Worm (Caenorhabditis elegans) whole organism, young adult: ENCODE data around the gene nhr-173.

Source experiments
- B0035.1 ChIP-seq: sonication (generic microtip); optimal IDR thresholded peaks from 2 replicates; lab custom pipeline; 2016; ENCODE audit warnings: missing genetic modification characterization, mild to moderate bottlenecking, missing compliant biosample characterization, missing genotype, missing genetic modification reagents
- B0336.3 ChIP-seq: fragments of 200-800 bp; sonication (Bioruptor generic); IDR thresholded peaks from 2 replicates; pipeline ENCODE4 v1.3.6; 2022; ENCODE audit warnings: missing genetic modification characterization, missing compliant biosample characterization
- C17E4.6 ChIP-seq: fragments of 200-800 bp; sonication (Bioruptor generic); IDR thresholded peaks from 2 replicates; pipeline ENCODE4 v1.3.6; 2022; ENCODE audit warnings: missing genetic modification reagents, missing genetic modification characterization, missing compliant biosample characterization
- F33H1.4 ChIP-seq: fragments of 200-800 bp; sonication (Bioruptor generic); IDR thresholded peaks from 2 replicates; pipeline ENCODE4 v1.3.6; 2022; ENCODE audit warnings: missing genetic modification reagents, missing genetic modification characterization, missing compliant biosample characterization
- F37B4.10 ChIP-seq: fragments of 200-800 bp; sonication (Bioruptor generic); IDR thresholded peaks from 2 replicates; pipeline ENCODE4 v1.3.6; 2022; ENCODE audit warnings: missing genetic modification characterization, missing compliant biosample characterization
- F49E8.2 ChIP-seq: sonication (generic microtip); optimal IDR thresholded peaks from 3 replicates; lab custom pipeline; 2017; ENCODE audit warnings: missing genetic modification characterization, mild to moderate bottlenecking, missing compliant biosample characterization, antibody characterized with exemption, moderate library complexity; ENCODE audit not compliant: insufficient read depth
- F57A8.1 ChIP-seq: fragments of 200-800 bp; sonication (Bioruptor generic); optimal IDR thresholded peaks from 2 replicates; lab custom pipeline; 2018; ENCODE audit warnings: mild to moderate bottlenecking, missing genetic modification characterization, moderate library complexity, missing compliant biosample characterization
- Y53F4B.3 ChIP-seq: fragments of 200-800 bp; sonication (Bioruptor generic); IDR thresholded peaks from 2 replicates; pipeline ENCODE4 v1.3.6; 2022; ENCODE audit warnings: missing genetic modification reagents, missing genetic modification characterization, missing compliant biosample characterization
- Y56A3A.18 ChIP-seq: fragments of 200-800 bp; sonication (Bioruptor generic); IDR thresholded peaks from 2 replicates; pipeline ENCODE4 v1.3.6; 2022; ENCODE audit warnings: missing genetic modification reagents, missing genetic modification characterization, missing compliant biosample characterization
- akir-1 ChIP-seq: fragments of 200-800 bp; sonication (Bioruptor generic); optimal IDR thresholded peaks from 2 replicates; lab custom pipeline; 2018; ENCODE audit warnings: mild to moderate bottlenecking, missing genetic modification characterization, moderate library complexity, missing compliant biosample characterization
- ama-1 ChIP-seq, 3 experiments: fragments of 150-350 bp in 1 of 3; sonication (generic microtip) in 2 of 3; optimal IDR thresholded peaks; 2 replicates each; lab custom pipeline; 2014 to 2018; ENCODE audit warnings: missing biosample characterization in 2 of 3, missing genetic modification characterization in 2 of 3, missing genetic modification reagents in 2 of 3
- atf-7 ChIP-seq: sonication (generic microtip); optimal IDR thresholded peaks from 2 replicates; lab custom pipeline; 2017; ENCODE audit warnings: mild to moderate bottlenecking, missing genetic modification characterization, missing compliant biosample characterization
- cebp-2 ChIP-seq: fragments of 200-800 bp; sonication (Bioruptor generic); IDR thresholded peaks from 2 replicates; pipeline ENCODE4 v1.3.6; 2022; ENCODE audit warnings: missing genetic modification characterization, missing compliant biosample characterization
- ceh-27 ChIP-seq: fragments of 200-800 bp; sonication (Bioruptor generic); optimal IDR thresholded peaks from 2 replicates; lab custom pipeline; 2018; ENCODE audit warnings: mild to moderate bottlenecking, missing genetic modification characterization, moderate library complexity, missing compliant biosample characterization
- ceh-79 ChIP-seq: sonication (generic microtip); optimal IDR thresholded peaks from 2 replicates; lab custom pipeline; 2017; ENCODE audit warnings: mild to moderate bottlenecking, missing genetic modification characterization, missing compliant biosample characterization
- die-1 ChIP-seq: sonication (generic microtip); optimal IDR thresholded peaks from 2 replicates; lab custom pipeline; 2016; ENCODE audit warnings: missing genotype, mild to moderate bottlenecking, missing genetic modification characterization, missing compliant biosample characterization
- dox-1 ChIP-seq: fragments of 200-800 bp; sonication (Bioruptor generic); IDR thresholded peaks from 2 replicates; pipeline ENCODE4 v1.3.6; 2022; ENCODE audit warnings: missing genetic modification reagents, missing genetic modification characterization, missing compliant biosample characterization
- egl-44 ChIP-seq: fragments of 200-800 bp; sonication (Bioruptor generic); IDR thresholded peaks from 2 replicates; pipeline ENCODE4 v1.3.6; 2022; ENCODE audit warnings: missing genetic modification reagents, missing genetic modification characterization, missing compliant biosample characterization
- egrh-3 ChIP-seq: fragments of 200-800 bp; sonication (Bioruptor generic); IDR thresholded peaks from 2 replicates; pipeline ENCODE4 v1.3.6; 2022; ENCODE audit warnings: missing genetic modification reagents, missing genetic modification characterization, missing compliant biosample characterization
- ets-4 ChIP-seq: fragments of 200-800 bp; sonication (Bioruptor generic); optimal IDR thresholded peaks from 2 replicates; lab custom pipeline; 2018; ENCODE audit warnings: mild to moderate bottlenecking, missing genetic modification characterization, missing compliant biosample characterization
- fkh-3 ChIP-seq: sonication (generic microtip); optimal IDR thresholded peaks from 2 replicates; lab custom pipeline; 2016; ENCODE audit warnings: mild to moderate bottlenecking, missing genetic modification characterization, missing compliant biosample characterization
- gei-17 ChIP-seq: fragments of 200-800 bp; sonication (Bioruptor generic); optimal IDR thresholded peaks from 2 replicates; lab custom pipeline; 2018; ENCODE audit warnings: mild to moderate bottlenecking, missing genetic modification characterization, missing compliant biosample characterization
- hlh-12 ChIP-seq: sonication (generic microtip); optimal IDR thresholded peaks from 2 replicates; lab custom pipeline; 2016; ENCODE audit warnings: missing genetic modification characterization, missing compliant biosample characterization
- lag-1 ChIP-seq: fragments of 200-800 bp; sonication (Bioruptor generic); IDR thresholded peaks from 2 replicates; pipeline ENCODE4 v1.3.6; 2022; ENCODE audit warnings: missing genetic modification reagents, missing genetic modification characterization, missing compliant biosample characterization
- let-526 ChIP-seq: fragments of 200-800 bp; sonication (Bioruptor generic); IDR thresholded peaks from 2 replicates; pipeline ENCODE4 v1.3.6; 2022; ENCODE audit warnings: missing genetic modification reagents, missing genetic modification characterization, missing compliant biosample characterization
- let-607 ChIP-seq, 2 experiments: fragments of 200-800 bp in 1 of 2; sonication (Bioruptor generic) in 1 of 2; sonication (generic microtip) in 1 of 2; optimal IDR thresholded peaks; 2 replicates each; lab custom pipeline; 2016 to 2018; ENCODE audit warnings: mild to moderate bottlenecking in 2 of 2, missing compliant biosample characterization in 2 of 2, missing genetic modification characterization in 2 of 2, moderate library complexity in 2 of 2, missing genotype in 1 of 2
- lin-40 ChIP-seq: sonication (generic microtip); optimal IDR thresholded peaks from 2 replicates; lab custom pipeline; 2016; ENCODE audit warnings: missing genetic modification characterization, mild to moderate bottlenecking, missing compliant biosample characterization, missing genotype, missing genetic modification reagents
- madf-6 ChIP-seq: fragments of 200-800 bp; sonication (Bioruptor generic); IDR thresholded peaks from 2 replicates; pipeline ENCODE4 v1.3.6; 2022; ENCODE audit warnings: missing genetic modification reagents, missing genetic modification characterization, missing compliant biosample characterization
- mcd-1 ChIP-seq: fragments of 200-800 bp; sonication (Bioruptor generic); IDR thresholded peaks from 2 replicates; pipeline ENCODE4 v1.3.6; 2022; ENCODE audit warnings: missing genetic modification reagents, missing genetic modification characterization, missing compliant biosample characterization
- nfya-2 ChIP-seq: fragments of 200-800 bp; sonication (Bioruptor generic); IDR thresholded peaks from 2 replicates; pipeline ENCODE4 v1.3.6; 2022; ENCODE audit warnings: missing genetic modification reagents, missing genetic modification characterization, missing compliant biosample characterization
- sea-2 ChIP-seq: fragments of 200-800 bp; sonication (Bioruptor generic); IDR thresholded peaks from 2 replicates; pipeline ENCODE4 v1.3.6; 2022; ENCODE audit warnings: missing genetic modification characterization, missing compliant biosample characterization
- sptf-2 ChIP-seq: fragments of 200-800 bp; sonication (Bioruptor generic); optimal IDR thresholded peaks from 2 replicates; lab custom pipeline; 2018; ENCODE audit warnings: mild to moderate bottlenecking, missing genetic modification characterization, missing compliant biosample characterization
- unc-62 ChIP-seq: fragments of 150-350 bp; optimal IDR thresholded peaks from 2 replicates; lab custom pipeline; 2014; ENCODE audit warnings: missing biosample characterization, missing genetic modification reagents, missing genetic modification characterization
- zfh-2 ChIP-seq: fragments of 200-800 bp; sonication (Bioruptor generic); conservative IDR thresholded peaks from 2 replicates; pipeline ENCODE4 v1.3.6; 2022; ENCODE audit warnings: missing genetic modification reagents, missing genetic modification characterization, missing compliant biosample characterization
- ztf-18 ChIP-seq: sonication (generic microtip); optimal IDR thresholded peaks from 2 replicates; lab custom pipeline; 2016; ENCODE audit warnings: missing genotype, mild to moderate bottlenecking, missing genetic modification characterization, missing compliant biosample characterization

nhr-173 gene

ce11 chrX:6618712-6619111, 36.6 kb upstream of the nhr-173 start, which contains the start of gene kqt-1:
Gene kqt-1, plus strand, starts transcription at chrX:6619012.
- TF ChIP-seq nfya-2 (no peak), mcd-1 (GFP tag; lab: Robert Waterston, UW) (no peak), dox-1 (GFP tag; lab: Robert Waterston, UW) (no peak), fkh-3 (tag; lab: Kevin White, UChicago) (no peak), akir-1 (GFP tag; lab: Kevin White, UChicago) (no peak), zfh-2 (GFP tag; lab: Robert Waterston, UW) (no peak), sea-2 (GFP tag; lab: Robert Waterston, UW) (no peak), let-526 (GFP tag; lab: Robert Waterston, UW) (no peak), ama-1 (optimal IDR thresholded peaks at IDR 0.05; lab: Kevin White, UChicago) (no peak), ama-1 (GFP tag; optimal IDR thresholded peaks at IDR 0.05; lab: Kevin White, UChicago) (no peak)

- TF ChIP-seq B0035.1 (tag; lab: Kevin White, UChicago) (no peak), ceh-27 (no peak), cebp-2 (GFP tag; lab: Robert Waterston, UW) (no peak), F33H1.4 (GFP tag; lab: Robert Waterston, UW) (no peak), mcd-1 (GFP tag; lab: Robert Waterston, UW) (no peak), B0336.3 (no peak), madf-6 (GFP tag; lab: Robert Waterston, UW) (no peak), egrh-3 (GFP tag; lab: Robert Waterston, UW) (no peak), lin-40 (no peak), ceh-79 (tag; lab: Kevin White, UChicago) (no peak), gei-17 (no peak), dox-1 (GFP tag; lab: Robert Waterston, UW) (no peak), hlh-12 (tag; lab: Kevin White, UChicago) (no peak), F57A8.1 (GFP tag; lab: Kevin White, UChicago) (no peak)
Measured at ce11 chrX:6622552-6623236, 32.6 kb upstream of the nhr-173 start, which contains the start of gene clec-266. Gene clec-266, minus strand, starts transcription at chrX:6622915.

- TF ChIP-seq Y53F4B.3 (GFP tag; lab: Robert Waterston, UW) (no peak), C17E4.6 (GFP tag; lab: Robert Waterston, UW) (no peak), ets-4 (GFP tag; lab: Kevin White, UChicago) (peak; percentile 17), let-607 (tag; optimal IDR thresholded peaks at IDR 0.05; lab: Kevin White, UChicago) (no peak), ztf-18 (no peak), egl-44 (GFP tag; lab: Robert Waterston, UW) (no peak), mcd-1 (GFP tag; lab: Robert Waterston, UW) (no peak), atf-7 (no peak), die-1 (tag; lab: Kevin White, UChicago) (no peak), F37B4.10 (GFP tag; lab: Robert Waterston, UW) (0 out of 2 replicates have a peak, but pooled peaks have one; percentile 58), unc-62 (no peak)
Measured at ce11 chrX:6625275-6625674, 30.1 kb upstream of the nhr-173 start.

ce11 chrX:6630645-6631044, 24.7 kb upstream of the nhr-173 start:
- TF ChIP-seq F49E8.2 (tag; lab: Kevin White, UChicago) (no peak), lag-1 (GFP tag; lab: Robert Waterston, UW) (no peak), Y56A3A.18 (no peak), F37B4.10 (GFP tag; lab: Robert Waterston, UW) (no peak), sptf-2 (GFP tag; lab: Kevin White, UChicago) (no peak)
